Worm (Caenorhabditis elegans): ENCODE results near the gene R01B10.3.

DNA sequence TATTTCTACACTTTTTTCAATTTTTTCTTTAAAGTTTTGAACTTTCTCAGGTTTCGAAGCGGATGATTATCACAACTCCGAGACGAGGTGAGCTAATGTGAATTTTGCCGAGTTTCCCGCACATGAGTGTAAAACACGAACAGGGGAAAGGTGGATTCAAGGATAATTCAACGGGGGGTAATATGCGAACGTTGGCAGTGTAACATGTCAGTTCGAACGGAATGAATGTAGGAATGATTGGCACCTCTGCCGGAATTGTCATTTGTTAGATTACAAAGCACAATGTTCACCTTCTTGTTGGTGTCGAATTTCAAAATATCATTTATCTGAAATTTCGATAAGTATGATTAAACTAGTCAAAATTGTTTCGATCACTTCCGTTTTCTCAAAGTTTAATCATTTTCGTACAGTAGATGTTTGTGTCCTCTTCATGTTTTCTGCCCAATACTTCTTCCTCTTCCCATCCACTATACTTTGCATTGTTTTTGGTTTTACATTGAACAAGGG lies 25.9 kb downstream of the R01B10.3 start, which contains the start of gene picc-1:
- TF ChIP-seq unc-39 (tag; optimal IDR thresholded peaks at IDR 0.05) (no peak), lin-13 (tag; optimal IDR thresholded peaks at IDR 0.05) (no peak), unc-62 (GFP tag; optimal IDR thresholded peaks at IDR 0.05) (peak; percentile 94), nhr-76 (tag; optimal IDR thresholded peaks at IDR 0.05) (no peak), blmp-1 (tag; optimal IDR thresholded peaks at IDR 0.05) (no peak)
